Worm (Caenorhabditis elegans): Measurements from ENCODE around the gene lgc-9.
A peak's percentile ranks its signal among the peaks of the same experiment; 100 is the strongest.

The lgc-9 gene

ce11 chrIV:3452516-3452915, 37.0 kb downstream of the lgc-9 start:
- no peak for TF ChIP-seq pros-1 (tag; optimal IDR thresholded peaks at IDR 0.05)
- TF ChIP-seq hlh-6 (tag; optimal IDR thresholded peaks at IDR 0.05), result no peak
- TF ChIP-seq sox-2 (GFP tag; IDR thresholded peaks at IDR 0.05), result no peak
- TF ChIP-seq hlh-13 (GFP tag; optimal IDR thresholded peaks at IDR 0.05), result no peak
- TF ChIP-seq ceh-2 (tag; optimal IDR thresholded peaks at IDR 0.05), result no peak
- no peak for TF ChIP-seq pha-2 (tag; optimal IDR thresholded peaks at IDR 0.05)
- no peak for TF ChIP-seq tbx-7 (tag; optimal IDR thresholded peaks at IDR 0.05)
- no peak for TF ChIP-seq fax-1 (tag; optimal IDR thresholded peaks at IDR 0.05)
- no peak for TF ChIP-seq pqm-1 (tag; optimal IDR thresholded peaks at IDR 0.05)
- no peak for TF ChIP-seq ceh-19 (GFP tag; optimal IDR thresholded peaks at IDR 0.05)
- TF ChIP-seq pag-3 (tag; optimal IDR thresholded peaks at IDR 0.05; ENCODE audit: borderline replicate concordance), result no peak

ce11 chrIV:3453346-3453745, 37.9 kb downstream of the lgc-9 start, which contains the start of gene srz-23:
TSS of gene srz-23 (plus strand) at chrIV:3453608.
- TF ChIP-seq unc-3 (GFP tag; conservative IDR thresholded peaks at IDR 0.05) (no peak), unc-3 (tag; optimal IDR thresholded peaks at IDR 0.05) (no peak), T23F11.4 (GFP tag; optimal IDR thresholded peaks at IDR 0.05) (no peak), pha-2 (tag; optimal IDR thresholded peaks at IDR 0.05) (no peak), nfya-1 (tag; optimal IDR thresholded peaks at IDR 0.05) (no peak), gmeb-2 (tag; optimal IDR thresholded peaks at IDR 0.05) (no peak), mec-3 (tag; optimal IDR thresholded peaks at IDR 0.05; ENCODE audit: borderline replicate concordance) (no peak), eyg-1 (tag; optimal IDR thresholded peaks at IDR 0.05) (no peak), pag-3 (tag; optimal IDR thresholded peaks at IDR 0.05; ENCODE audit: borderline replicate concordance) (no peak), madf-2 (tag; optimal IDR thresholded peaks at IDR 0.05) (no peak), elt-2 (tag; optimal IDR thresholded peaks at IDR 0.05) (no peak), hlh-8 (tag; optimal IDR thresholded peaks at IDR 0.05) (no peak), ceh-2 (tag; optimal IDR thresholded peaks at IDR 0.05) (no peak)

- peak; percentile 100 for TF ChIP-seq dve-1 (tag; optimal IDR thresholded peaks at IDR 0.05)
Observed at ce11 chrIV:3455437-3455836, 40.0 kb downstream of the lgc-9 start.

ce11 chrIV:3463254-3463653, 47.8 kb downstream of the lgc-9 start, which contains the start of gene F58E2.4:
TSS of gene F58E2.4 (plus strand) at chrIV:3463387.
- TF ChIP-seq ets-4 (tag; optimal IDR thresholded peaks at IDR 0.05) (no peak), sdc-2 (tag; optimal IDR thresholded peaks at IDR 0.05) (no peak), ceh-48 (tag; optimal IDR thresholded peaks at IDR 0.05) (no peak)

- TF ChIP-seq ceh-31 (tag; optimal IDR thresholded peaks at IDR 0.05), result no peak
- no peak for TF ChIP-seq gmeb-2 (tag; optimal IDR thresholded peaks at IDR 0.05)
- TF ChIP-seq ceh-34 (tag; optimal IDR thresholded peaks at IDR 0.05), result no peak
- TF ChIP-seq C38D4.7 (GFP tag; optimal IDR thresholded peaks at IDR 0.05), result no peak
Observed at ce11 chrIV:3467128-3467527, 51.6 kb downstream of the lgc-9 start, which contains the start of gene F58E2.3. TSS of gene F58E2.3 (plus strand) at chrIV:3467428.

ce11 chrIV:3467751-3468150, 52.3 kb downstream of the lgc-9 start:
- no peak for TF ChIP-seq F13H6.1 (tag; optimal IDR thresholded peaks at IDR 0.05)
- TF ChIP-seq nfya-1 (tag; optimal IDR thresholded peaks at IDR 0.05), result no peak
- no peak for TF ChIP-seq eyg-1 (tag; optimal IDR thresholded peaks at IDR 0.05)

Data from whole organism, late embryonic.